Worm (Caenorhabditis elegans) whole organism, midembryonic: Measurements from ENCODE around the gene F07F6.7.

Experiments used
- T22C8.4 ChIP-seq: fragments of 200-800 bp; sonication (Bioruptor generic); IDR thresholded peaks from 2 replicates; pipeline ENCODE4 v1.3.6; 2022; ENCODE audit warnings: missing genetic modification characterization, missing compliant biosample characterization
- ref-1 ChIP-seq: fragments of 200-800 bp; sonication (Bioruptor generic); conservative IDR thresholded peaks from 2 replicates; pipeline ENCODE4 v1.3.6; 2022; ENCODE audit warnings: missing genetic modification reagents, missing genetic modification characterization, missing compliant biosample characterization
- tab-1 ChIP-seq: fragments of 200-800 bp; sonication (Bioruptor generic); IDR thresholded peaks from 2 replicates; pipeline ENCODE4 v1.3.6; 2022; ENCODE audit warnings: missing genetic modification characterization, missing compliant biosample characterization

DNA sequence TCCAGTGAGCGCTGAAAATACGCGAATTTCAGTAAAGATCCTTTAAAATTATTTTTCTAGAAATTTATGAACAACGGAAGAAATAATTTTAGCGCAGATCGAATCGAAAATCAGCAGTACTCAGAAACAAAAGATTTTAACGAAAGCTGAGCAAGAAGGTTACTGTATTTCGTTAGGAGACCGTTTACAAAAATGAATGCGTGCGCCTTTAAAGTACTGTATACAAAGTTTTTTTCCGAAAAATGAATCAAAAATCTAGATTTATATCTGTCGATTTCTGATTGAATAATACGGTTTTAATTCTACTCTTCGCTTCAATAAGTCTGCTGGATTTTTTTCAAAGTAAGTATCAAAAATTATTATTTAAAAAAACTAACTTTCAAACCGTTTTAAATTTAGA lies 9.6 kb downstream of the F07F6.7 start, which contains the start of the genes EEED8.14 and EEED8.3:
- TF ChIP-seq T22C8.4 (GFP tag; lab: Robert Waterston, UW) (no peak), tab-1 (GFP tag; lab: Robert Waterston, UW) (no peak), ref-1 (GFP tag; lab: Robert Waterston, UW) (no peak)
